Fruit fly (Drosophila melanogaster) whole organism, prepupa: Measurements from ENCODE around the gene unc-119.

Source experiments
- Blimp-1 ChIP-seq: fragments of 200-800 bp; sonication (Bioruptor generic); optimal IDR thresholded peaks from 3 replicates; lab custom pipeline; 2017; ENCODE audit warnings: missing biosample characterization, missing genetic modification characterization, mild to moderate bottlenecking, moderate library complexity, missing genetic modification reagents
- CG15336 ChIP-seq: fragments of 200-800 bp; sonication (Bioruptor generic); IDR thresholded peaks from 2 replicates; pipeline ENCODE4 v1.3.6; 2022; ENCODE audit warnings: missing biosample characterization, missing genetic modification characterization
- Ets21C ChIP-seq: fragments of 200-800 bp; sonication (Bioruptor generic); optimal IDR thresholded peaks from 3 replicates; lab custom pipeline; 2016; ENCODE audit warnings: missing biosample characterization, missing genetic modification characterization
- Gug ChIP-seq: fragments of 200-800 bp; sonication (Bioruptor generic); IDR thresholded peaks from 2 replicates; pipeline ENCODE4 v1.3.6; 2022; ENCODE audit warnings: missing biosample characterization, missing genetic modification characterization
- Hr39 ChIP-seq: fragments of 200-800 bp; sonication (Bioruptor generic); optimal IDR thresholded peaks from 2 replicates; lab custom pipeline; 2016; ENCODE audit warnings: missing biosample characterization, missing genetic modification characterization
- Met ChIP-seq: fragments of 200-800 bp; sonication (Bioruptor generic); optimal IDR thresholded peaks from 3 replicates; lab custom pipeline; 2016; ENCODE audit warnings: missing biosample characterization, missing genetic modification characterization
- Smox ChIP-seq: fragments of 200-800 bp; sonication (Bioruptor generic); optimal IDR thresholded peaks from 3 replicates; lab custom pipeline; 2016; ENCODE audit warnings: missing biosample characterization, missing genetic modification characterization
- acj6 ChIP-seq: fragments of 200-800 bp; sonication (Bioruptor generic); optimal IDR thresholded peaks from 3 replicates; lab custom pipeline; 2016; ENCODE audit warnings: missing biosample characterization, missing genetic modification characterization
- dsx ChIP-seq: fragments of 200-800 bp; optimal IDR thresholded peaks from 3 replicates; lab custom pipeline; 2019; ENCODE audit warnings: missing biosample characterization, mild to moderate bottlenecking, missing genetic modification characterization, moderate library complexity; ENCODE audit not compliant: poor library complexity, severe bottlenecking
- lz ChIP-seq: fragments of 200-800 bp; sonication (Bioruptor generic); optimal IDR thresholded peaks from 3 replicates; lab custom pipeline; 2016; ENCODE audit warnings: missing biosample characterization, missing genetic modification characterization
- pdm3 ChIP-seq: fragments of 200-800 bp; sonication (Bioruptor generic); optimal IDR thresholded peaks from 3 replicates; lab custom pipeline; 2016; ENCODE audit warnings: missing biosample characterization, missing genetic modification characterization
- ss ChIP-seq, 2 experiments: fragments of 200-800 bp; sonication (Bioruptor generic); optimal IDR thresholded peaks; 2 replicates in 1 of 2; 3 replicates in 1 of 2; lab custom pipeline; 2017 to 2018; ENCODE audit warnings: mild to moderate bottlenecking in 2 of 2, missing biosample characterization in 2 of 2, missing genetic modification characterization in 2 of 2, moderate library complexity in 1 of 2
- svp ChIP-seq: fragments of 200-800 bp; sonication (Bioruptor generic); peaks from one replicate; lab custom pipeline; 2016; ENCODE audit warnings: missing biosample characterization, missing genetic modification characterization

- no peak for TF ChIP-seq Gug (GFP tag; lab: Robert Waterston, UW)
- no peak for TF ChIP-seq Blimp-1 (GFP tag; lab: Kevin White, UChicago)
- TF ChIP-seq CG15336, result no peak
- TF ChIP-seq pdm3 (GFP tag; lab: Kevin White, UChicago), result no peak
- TF ChIP-seq svp, result no peak
- no peak for TF ChIP-seq lz (GFP tag; lab: Kevin White, UChicago)
- TF ChIP-seq acj6 (GFP tag; lab: Kevin White, UChicago), result no peak
- no peak for TF ChIP-seq dsx
- no peak for TF ChIP-seq Hr39 (GFP tag; lab: Kevin White, UChicago)
- TF ChIP-seq ss (GFP tag; optimal IDR thresholded peaks at IDR 0.05; lab: Kevin White, UChicago), result no peak
- no peak for TF ChIP-seq Smox (GFP tag; lab: Kevin White, UChicago)
- TF ChIP-seq Ets21C (GFP tag; lab: Kevin White, UChicago), result no peak
- no peak for TF ChIP-seq Met (GFP tag; lab: Kevin White, UChicago)
These were observed 5.7 kb upstream of the unc-119 start for dm6 chrX:7296721-7297227.
